Fruit fly (Drosophila melanogaster): Measurements from ENCODE around the gene nSyb.

Gene nSyb

dm6 chr3L:1591692-1592371, 45.7 kb downstream of the nSyb start (continued):
- TF ChIP-seq YL-1 (GFP tag; optimal IDR thresholded peaks at IDR 0.05) (peak; percentile 44), gce (GFP tag; IDR thresholded peaks at IDR 0.05) (no peak; the same call in 2 of the 3 replicates), Rx (GFP tag; IDR thresholded peaks at IDR 0.05) (no peak), CG34422 (GFP tag; IDR thresholded peaks at IDR 0.05) (no peak), CTCF (GFP tag; optimal IDR thresholded peaks at IDR 0.05) (no peak), CG9609 (GFP tag; optimal IDR thresholded peaks at IDR 0.05) (no peak), Mes4 (GFP tag; optimal IDR thresholded peaks at IDR 0.05) (no peak), Nf-YB (GFP tag; optimal IDR thresholded peaks at IDR 0.05) (no peak), ind (GFP tag; optimal IDR thresholded peaks at IDR 0.05) (no peak), Bgb (GFP tag; IDR thresholded peaks at IDR 0.05; ENCODE audit: partially characterized antibody) (no peak), tll (GFP tag; optimal IDR thresholded peaks at IDR 0.05) (no peak), CG18011 (GFP tag; optimal IDR thresholded peaks at IDR 0.05) (peak; percentile 62), D (optimal IDR thresholded peaks at IDR 0.05) (no peak), D (GFP tag; optimal IDR thresholded peaks at IDR 0.05) (peak; percentile 15), dmrt99B (tag; optimal IDR thresholded peaks at IDR 0.05) (no peak), chif (GFP tag; optimal IDR thresholded peaks at IDR 0.05) (peak in 1 of 2 experiments; percentile 43), CG1603 (tag; optimal IDR thresholded peaks at IDR 0.05) (no peak), insv (GFP tag; optimal IDR thresholded peaks at IDR 0.05) (peak in 1 of 2 experiments; percentile 15), CG43689 (GFP tag; IDR thresholded peaks at IDR 0.05) (no peak), bigmax (GFP tag; optimal IDR thresholded peaks at IDR 0.05) (peak; percentile 65), CG12299 (tag; optimal IDR thresholded peaks at IDR 0.05) (peak; percentile 79), lola (GFP tag; optimal IDR thresholded peaks at IDR 0.05) (no peak), nerfin-1 (tag; optimal IDR thresholded peaks at IDR 0.05) (peak; percentile 26), CG11560 (tag; IDR thresholded peaks at IDR 0.05) (no peak), NC2α (GFP tag; optimal IDR thresholded peaks at IDR 0.05) (peak; percentile 5), cg (GFP tag; optimal IDR thresholded peaks at IDR 0.05) (no peak), Lpt (GFP tag; optimal IDR thresholded peaks at IDR 0.05) (no peak), MTF-1 (GFP tag; optimal IDR thresholded peaks at IDR 0.05; ENCODE audit: borderline replicate concordance) (peak; percentile 86), D19B (GFP tag; optimal IDR thresholded peaks at IDR 0.05) (no peak), ken (GFP tag; IDR thresholded peaks at IDR 0.05) (no peak), CrebB (tag; optimal IDR thresholded peaks at IDR 0.05) (peak; percentile 75), emc (GFP tag; optimal IDR thresholded peaks at IDR 0.05) (peak; percentile 42), CG3838 (GFP tag; optimal IDR thresholded peaks at IDR 0.05) (peak; percentile 10), Opbp (GFP tag; IDR thresholded peaks at IDR 0.05; ENCODE audit: partially characterized antibody) (no peak), inv (GFP tag; IDR thresholded peaks at IDR 0.05; ENCODE audit: partially characterized antibody) (no peak), wek (GFP tag; optimal IDR thresholded peaks at IDR 0.05) (peak; percentile 65), hb (GFP tag; IDR thresholded peaks at IDR 0.05; ENCODE audit: partially characterized antibody) (no peak), croc (GFP tag; conservative IDR thresholded peaks at IDR 0.05) (no peak), twi (tag; optimal IDR thresholded peaks at IDR 0.05) (no peak), CG2678 (tag; optimal IDR thresholded peaks at IDR 0.05) (peak; percentile 88), CG1529 (GFP tag; optimal IDR thresholded peaks at IDR 0.05) (peak; percentile 6), CG17829 (tag; optimal IDR thresholded peaks at IDR 0.05) (no peak), CG17359 (tag; optimal IDR thresholded peaks at IDR 0.05) (peak; percentile 77), CG6683 (GFP tag; optimal IDR thresholded peaks at IDR 0.05) (peak; percentile 79), salm (tag; optimal IDR thresholded peaks at IDR 0.05) (peak; percentile 27), Spps (tag; optimal IDR thresholded peaks at IDR 0.05) (no peak), mirr (GFP tag; optimal IDR thresholded peaks at IDR 0.05) (peak; percentile 81), CG4328 (GFP tag; optimal IDR thresholded peaks at IDR 0.05) (peak; percentile 66), CG4282 (GFP tag; optimal IDR thresholded peaks at IDR 0.05) (no peak), Sin3A (optimal IDR thresholded peaks at IDR 0.05) (no peak)
